Fruit fly (Drosophila melanogaster) whole organism, embryonic: ENCODE results near the gene MICU3.

Experiments used
- Awh ChIP-seq: fragments of 200-800 bp; sonication (Bioruptor generic); IDR thresholded peaks from 2 replicates; pipeline ENCODE4, ENCODE4 v1.3.6; 2022; ENCODE audit warnings: missing biosample characterization, missing genetic modification characterization
- BEAF-32 ChIP-seq: fragments of 200-800 bp; sonication (Bioruptor generic); optimal IDR thresholded peaks from 3 replicates; lab custom pipeline; 2017; ENCODE audit warnings: missing biosample characterization, missing genetic modification characterization, mild to moderate bottlenecking, moderate library complexity, missing genetic modification reagents
- CG10274 ChIP-seq: fragments of 200-800 bp; sonication (Bioruptor generic); optimal IDR thresholded peaks from 3 replicates; lab custom pipeline; 2017; ENCODE audit warnings: missing biosample characterization, mild to moderate bottlenecking, missing genetic modification characterization
- CG10565 ChIP-seq: fragments of 200-800 bp; sonication (Bioruptor generic); optimal IDR thresholded peaks from 3 replicates; lab custom pipeline; 2016; ENCODE audit warnings: missing biosample characterization, mild to moderate bottlenecking, missing genetic modification characterization
- CG11695 ChIP-seq: fragments of 200-800 bp; sonication (Bioruptor generic); IDR thresholded peaks from 3 replicates; pipeline ENCODE4 v1.3.6; 2022; ENCODE audit warnings: missing biosample characterization, missing genetic modification characterization
- CG12071 ChIP-seq: fragments of 200-800 bp; sonication (Bioruptor generic); optimal IDR thresholded peaks from 3 replicates; lab custom pipeline; 2018; ENCODE audit warnings: missing biosample characterization, mild to moderate bottlenecking, missing genetic modification characterization
- CG12744 ChIP-seq: fragments of 200-800 bp; sonication (Bioruptor generic); optimal IDR thresholded peaks from 2 replicates; lab custom pipeline; 2016; ENCODE audit warnings: missing biosample characterization, missing genetic modification characterization
- CG15073 ChIP-seq: fragments of 200-800 bp; sonication (Bioruptor generic); optimal IDR thresholded peaks from 2 replicates; lab custom pipeline; 2016; ENCODE audit warnings: missing biosample characterization, missing genetic modification characterization
- CG16863 ChIP-seq: fragments of 200-800 bp; sonication (Bioruptor generic); optimal IDR thresholded peaks from 3 replicates; lab custom pipeline; 2016; ENCODE audit warnings: missing biosample characterization, missing genetic modification characterization
- CG17186 ChIP-seq: fragments of 200-800 bp; sonication (Bioruptor generic); optimal IDR thresholded peaks from 3 replicates; lab custom pipeline; 2017; ENCODE audit warnings: missing biosample characterization, missing genetic modification reagents, missing genetic modification characterization
- CG2875 ChIP-seq: fragments of 200-800 bp; sonication (Bioruptor generic); optimal IDR thresholded peaks from 2 replicates; lab custom pipeline; 2017; ENCODE audit warnings: missing biosample characterization, mild to moderate bottlenecking, missing genetic modification characterization, missing genetic modification reagents
- CG4404 ChIP-seq: fragments of 200-800 bp; sonication (Bioruptor generic); IDR thresholded peaks from 2 replicates; pipeline ENCODE4 v1.3.6; 2022; ENCODE audit warnings: missing biosample characterization, missing genetic modification characterization
- CG4730 ChIP-seq: fragments of 200-800 bp; sonication (Bioruptor generic); IDR thresholded peaks from 2 replicates; pipeline ENCODE4 v1.3.6; 2022; ENCODE audit warnings: missing biosample characterization, missing genetic modification characterization
- CG7786 ChIP-seq: fragments of 200-800 bp; sonication (Bioruptor generic); optimal IDR thresholded peaks from 2 replicates; lab custom pipeline; 2016; ENCODE audit warnings: missing biosample characterization, missing genetic modification characterization
- CG7839 ChIP-seq: fragments of 200-800 bp; sonication (Bioruptor generic); optimal IDR thresholded peaks from 3 replicates; lab custom pipeline; 2018; ENCODE audit warnings: missing biosample characterization, mild to moderate bottlenecking, missing genetic modification characterization, moderate library complexity
- CG8924 ChIP-seq: fragments of 200-800 bp; optimal IDR thresholded peaks from 3 replicates; lab custom pipeline; 2019; ENCODE audit warnings: missing biosample characterization, mild to moderate bottlenecking, missing genetic modification characterization, moderate library complexity
- CG9876 ChIP-seq: fragments of 200-800 bp; sonication (Bioruptor generic); optimal IDR thresholded peaks from 2 replicates; lab custom pipeline; 2016; ENCODE audit warnings: missing biosample characterization, missing genetic modification characterization
- CG9932 ChIP-seq: fragments of 200-800 bp; sonication (Bioruptor generic); IDR thresholded peaks from 2 replicates; pipeline ENCODE4 v1.3.6; 2022; ENCODE audit warnings: missing biosample characterization, missing genetic modification characterization
- CkIIα-i1 ChIP-seq: fragments of 200-800 bp; sonication (Bioruptor generic); IDR thresholded peaks from 2 replicates; pipeline ENCODE4 v1.3.6; 2022; ENCODE audit warnings: missing biosample characterization, missing genetic modification characterization
- E2f2 ChIP-seq: fragments of 200-800 bp; sonication (Bioruptor generic); IDR thresholded peaks from 2 replicates; pipeline ENCODE4 v1.3.6; 2022; ENCODE audit warnings: missing biosample characterization, missing genetic modification characterization
- Fer1 ChIP-seq: fragments of 200-800 bp; sonication (Bioruptor generic); optimal IDR thresholded peaks from 2 replicates; lab custom pipeline; 2017; ENCODE audit warnings: missing biosample characterization, mild to moderate bottlenecking, missing genetic modification characterization
- H15 ChIP-seq: fragments of 200-800 bp; sonication (Bioruptor generic); IDR thresholded peaks from 3 replicates; pipeline ENCODE4 v1.3.6; 2022; ENCODE audit warnings: missing biosample characterization, missing genetic modification characterization
- HmgD ChIP-seq: fragments of 200-800 bp; sonication (Bioruptor generic); optimal IDR thresholded peaks from 3 replicates; lab custom pipeline; 2016; ENCODE audit warnings: missing biosample characterization, missing genetic modification characterization
- HmgZ ChIP-seq: fragments of 200-800 bp; sonication (Bioruptor generic); optimal IDR thresholded peaks from 2 replicates; lab custom pipeline; 2018; ENCODE audit warnings: missing biosample characterization, mild to moderate bottlenecking, missing genetic modification characterization
- MBD-R2 ChIP-seq: fragments of 200-800 bp; sonication (Bioruptor generic); IDR thresholded peaks from 2 replicates; pipeline ENCODE4 v1.3.6; 2022; ENCODE audit warnings: missing biosample characterization, missing genetic modification characterization
- MTF-1 ChIP-seq: fragments of 200-800 bp; sonication (Bioruptor generic); optimal IDR thresholded peaks from 2 replicates; lab custom pipeline; 2018; ENCODE audit warnings: missing biosample characterization, mild to moderate bottlenecking, missing genetic modification characterization, borderline replicate concordance
- Mes4 ChIP-seq: fragments of 200-800 bp; sonication (Bioruptor generic); optimal IDR thresholded peaks from 2 replicates; lab custom pipeline; 2016; ENCODE audit warnings: missing biosample characterization, missing genetic modification characterization
- Poxn ChIP-seq: fragments of 200-800 bp; sonication (Bioruptor generic); IDR thresholded peaks from 2 replicates; pipeline ENCODE4 v1.3.6; 2022; ENCODE audit warnings: missing biosample characterization, missing genetic modification characterization
- Sin3A ChIP-seq: fragments of >200 bp; optimal IDR thresholded peaks from 2 replicates; lab custom pipeline; 2018
- Tbp ChIP-seq: fragments of >200 bp; optimal IDR thresholded peaks from 2 replicates; lab custom pipeline; 2018; ENCODE audit warnings: missing biosample characterization, missing genetic modification characterization
- ato ChIP-seq: fragments of 200-800 bp; sonication (Bioruptor generic); IDR thresholded peaks from 2 replicates; pipeline ENCODE4 v1.3.6; 2022; ENCODE audit warnings: missing biosample characterization, missing genetic modification characterization; ENCODE audit not compliant: partially characterized antibody
- cato ChIP-seq: fragments of 200-800 bp; sonication (Bioruptor generic); optimal IDR thresholded peaks from 2 replicates; lab custom pipeline; 2016; ENCODE audit warnings: missing biosample characterization, missing genetic modification characterization, borderline replicate concordance
- chm ChIP-seq: fragments of 200-800 bp; sonication (Bioruptor generic); IDR thresholded peaks from 2 replicates; pipeline ENCODE4 v1.3.6; 2022; ENCODE audit warnings: missing biosample characterization, missing genetic modification characterization
- croc ChIP-seq: fragments of 200-800 bp; sonication (Bioruptor generic); conservative IDR thresholded peaks from 3 replicates; pipeline ENCODE4 v1.3.6; 2022; ENCODE audit warnings: missing biosample characterization, missing genetic modification characterization
- dmrt99B ChIP-seq: fragments of 200-800 bp; sonication (Bioruptor generic); optimal IDR thresholded peaks from 2 replicates; lab custom pipeline; 2018; ENCODE audit warnings: missing biosample characterization, mild to moderate bottlenecking, missing genetic modification characterization, moderate library complexity
- esg ChIP-seq: fragments of 200-800 bp; sonication (Bioruptor generic); conservative IDR thresholded peaks from 2 replicates; pipeline ENCODE4 v1.3.6; 2022; ENCODE audit warnings: missing biosample characterization, missing genetic modification characterization
- ewg ChIP-seq: fragments of 200-800 bp; sonication (Bioruptor generic); optimal IDR thresholded peaks from 3 replicates; lab custom pipeline; 2017; ENCODE audit warnings: mild to moderate bottlenecking, missing biosample characterization, missing genetic modification reagents, missing genetic modification characterization
- exex ChIP-seq: fragments of 200-800 bp; sonication (Bioruptor generic); optimal IDR thresholded peaks from 4 replicates; lab custom pipeline; 2018; ENCODE audit warnings: missing biosample characterization, mild to moderate bottlenecking, missing genetic modification characterization, moderate library complexity
- fu2 ChIP-seq: fragments of 200-800 bp; sonication (Bioruptor generic); optimal IDR thresholded peaks from 2 replicates; lab custom pipeline; 2016; ENCODE audit warnings: missing biosample characterization, missing genetic modification characterization
- gfzf ChIP-seq: fragments of 200-800 bp; sonication (Bioruptor generic); optimal IDR thresholded peaks from 2 replicates; lab custom pipeline; 2016; ENCODE audit warnings: missing biosample characterization, mild to moderate bottlenecking, missing genetic modification characterization, moderate library complexity
- gt ChIP-seq: fragments of 200-800 bp; sonication (Bioruptor generic); IDR thresholded peaks from 2 replicates; pipeline ENCODE4 v1.3.6; 2022; ENCODE audit warnings: missing biosample characterization, missing genetic modification characterization
- jumu ChIP-seq: fragments of 200-800 bp; sonication (Bioruptor generic); optimal IDR thresholded peaks from 3 replicates; lab custom pipeline; 2016; ENCODE audit warnings: missing biosample characterization, missing genetic modification characterization
- klu ChIP-seq: fragments of 200-800 bp; sonication (Bioruptor generic); IDR thresholded peaks from 2 replicates; pipeline ENCODE4 v1.3.6; 2022; ENCODE audit warnings: missing biosample characterization, missing genetic modification characterization
- lab ChIP-seq: fragments of 200-800 bp; sonication (Bioruptor generic); optimal IDR thresholded peaks from 3 replicates; lab custom pipeline; 2017; ENCODE audit warnings: missing biosample characterization, missing genetic modification characterization, mild to moderate bottlenecking, moderate library complexity, missing genetic modification reagents
- pum ChIP-seq: fragments of 200-800 bp; sonication (Bioruptor generic); optimal IDR thresholded peaks from 2 replicates; lab custom pipeline; 2016; ENCODE audit warnings: missing biosample characterization, missing genetic modification characterization
- scrt ChIP-seq: fragments of 200-800 bp; sonication (Bioruptor generic); optimal IDR thresholded peaks from 2 replicates; lab custom pipeline; 2018; ENCODE audit warnings: missing biosample characterization, mild to moderate bottlenecking, missing genetic modification characterization, moderate library complexity
- slbo ChIP-seq: fragments of 200-800 bp; sonication (Bioruptor generic); IDR thresholded peaks from 2 replicates; pipeline ENCODE4 v1.3.6; 2022; ENCODE audit warnings: missing biosample characterization, missing genetic modification characterization
- sqz ChIP-seq: fragments of 200-800 bp; sonication (Bioruptor generic); optimal IDR thresholded peaks from 3 replicates; lab custom pipeline; 2018; ENCODE audit warnings: missing biosample characterization, mild to moderate bottlenecking, missing genetic modification characterization
- stc ChIP-seq: fragments of 200-800 bp; sonication (Bioruptor generic); IDR thresholded peaks from 2 replicates; pipeline ENCODE4 v1.3.6; 2022; ENCODE audit warnings: missing biosample characterization, missing genetic modification characterization
- toy ChIP-seq: fragments of 200-800 bp; sonication (Bioruptor generic); IDR thresholded peaks from 2 replicates; pipeline ENCODE4 v1.3.6; 2022; ENCODE audit warnings: missing biosample characterization, missing genetic modification characterization
- tx ChIP-seq: fragments of 200-800 bp; sonication (Bioruptor generic); optimal IDR thresholded peaks from 2 replicates; lab custom pipeline; 2016; ENCODE audit warnings: missing biosample characterization, missing genetic modification characterization
- zf30C ChIP-seq: fragments of 200-800 bp; sonication (Bioruptor generic); optimal IDR thresholded peaks from 3 replicates; lab custom pipeline; 2018; ENCODE audit warnings: missing biosample characterization, mild to moderate bottlenecking, missing genetic modification characterization

Gene MICU3

dm6 chr3R:19836687-19837086 lies 10.4 kb upstream of the MICU3 start, which contains the start of gene bnl (continued):
- no peak for TF ChIP-seq tx (GFP tag; lab: Kevin White, UChicago)
- TF ChIP-seq jumu (GFP tag; lab: Kevin White, UChicago): peak; percentile 0
- TF ChIP-seq klu (GFP tag; lab: Robert Waterston, UW): peak; percentile 57; the same call in 1 of the 2 replicates
- TF ChIP-seq ewg (GFP tag; lab: Kevin White, UChicago): peak; percentile 11
- no peak for TF ChIP-seq gfzf (GFP tag; lab: Kevin White, UChicago)
- TF ChIP-seq stc: no peak
- peak; percentile 41 for TF ChIP-seq MTF-1
- peak; percentile 63 for TF ChIP-seq CG8924 (tag; lab: Kevin White, UChicago)
- no peak for TF ChIP-seq CG10274
- TF ChIP-seq HmgZ: peak; percentile 71
- no peak for TF ChIP-seq zf30C (GFP tag; lab: Kevin White, UChicago)
- TF ChIP-seq dmrt99B: peak; percentile 23
- TF ChIP-seq gt (GFP tag; lab: Robert Waterston, UW): no peak
- no peak for TF ChIP-seq cato (GFP tag; lab: Kevin White, UChicago)
- TF ChIP-seq H15 (GFP tag; lab: Robert Waterston, UW): peak; percentile 26; the same call in 1 of the 3 replicates
- TF ChIP-seq esg (GFP tag; lab: Robert Waterston, UW): no peak
- peak; percentile 22 for TF ChIP-seq CG16863 (GFP tag; lab: Kevin White, UChicago)
- no peak for TF ChIP-seq fu2 (GFP tag; lab: Kevin White, UChicago)
- TF ChIP-seq CG12071: peak; percentile 71
- no peak for TF ChIP-seq CG7839 (tag; lab: Kevin White, UChicago)
- TF ChIP-seq Sin3A: no peak
- peak; percentile 30 for TF ChIP-seq BEAF-32 (GFP tag; lab: Kevin White, UChicago)
- TF ChIP-seq CG17186 (GFP tag; lab: Kevin White, UChicago): no peak
- TF ChIP-seq CG10565: no peak
- peak; percentile 62; the same call in 1 of the 2 replicates for TF ChIP-seq Awh (GFP tag; lab: Robert Waterston, UW)
- TF ChIP-seq CG15073 (GFP tag; lab: Kevin White, UChicago): no peak
- TF ChIP-seq Tbp: no peak
- peak; percentile 67 for TF ChIP-seq HmgD (GFP tag; lab: Kevin White, UChicago)
- TF ChIP-seq CG11695 (GFP tag; lab: Robert Waterston, UW): peak; percentile 58; the same call in 2 of the 3 replicates
- TF ChIP-seq CG4404: no peak
- peak; percentile 54 for TF ChIP-seq E2f2 (GFP tag; lab: Robert Waterston, UW)
- no peak for TF ChIP-seq Poxn (GFP tag; lab: Robert Waterston, UW)
- no peak for TF ChIP-seq CG9932
- TF ChIP-seq croc: no peak
- TF ChIP-seq CG9876 (GFP tag; lab: Kevin White, UChicago): peak; percentile 50
- TF ChIP-seq MBD-R2 (GFP tag; lab: Robert Waterston, UW): peak; percentile 22; the same call in 1 of the 2 replicates
- no peak for TF ChIP-seq CG4730
- peak; percentile 75 for TF ChIP-seq lab (GFP tag; lab: Kevin White, UChicago)
- peak; percentile 9 for TF ChIP-seq sqz (GFP tag; lab: Kevin White, UChicago)
- TF ChIP-seq CG12744: peak; percentile 61
- TF ChIP-seq chm (GFP tag; lab: Robert Waterston, UW): peak; percentile 84
- TF ChIP-seq ato (GFP tag; lab: Robert Waterston, UW): no peak
- TF ChIP-seq exex (tag; lab: Kevin White, UChicago): peak; percentile 29
- no peak for TF ChIP-seq pum (GFP tag; lab: Kevin White, UChicago)
- TF ChIP-seq CG2875 (GFP tag; lab: Kevin White, UChicago): peak; percentile 15
- no peak for TF ChIP-seq CG7786
- peak; percentile 38; the same call in 1 of the 2 replicates for TF ChIP-seq toy (GFP tag; lab: Robert Waterston, UW)
- TF ChIP-seq Fer1 (GFP tag; lab: Kevin White, UChicago): peak; percentile 56
- no peak for TF ChIP-seq slbo
- TF ChIP-seq scrt (GFP tag; lab: Kevin White, UChicago): no peak
- TF ChIP-seq Mes4 (GFP tag; lab: Kevin White, UChicago): peak; percentile 6
- no peak for TF ChIP-seq CkIIα-i1
